Worm (Caenorhabditis elegans): ENCODE results near the gene der-2.
A peak's percentile ranks its signal among the peaks of the same experiment; 100 is the strongest.

der-2 gene

ce11 chrIII:7192942-7193665 lies 29.8 kb downstream of the der-2 start, which contains the start of gene mec-14:
TSS of gene mec-14 (minus strand) at chrIII:7192992.
- TF ChIP-seq ama-1 (optimal IDR thresholded peaks at IDR 0.05) = no peak
- no peak for TF ChIP-seq lin-29 (GFP tag; IDR thresholded peaks at IDR 0.05)
- TF ChIP-seq F44E2.7 (GFP tag; IDR thresholded peaks at IDR 0.05) = no peak
- TF ChIP-seq cey-2 (tag; optimal IDR thresholded peaks at IDR 0.05; ENCODE audit: borderline replicate concordance, insufficient read depth) = no peak
- TF ChIP-seq zip-2 (tag; optimal IDR thresholded peaks at IDR 0.05) = no peak
- no peak for TF ChIP-seq Y75B8A.6 (GFP tag; IDR thresholded peaks at IDR 0.05)

- no peak for TF ChIP-seq php-3 (GFP tag; IDR thresholded peaks at IDR 0.05)
- TF ChIP-seq madf-9 (GFP tag; conservative IDR thresholded peaks at IDR 0.05) = no peak
- TF ChIP-seq gei-8 (GFP tag; optimal IDR thresholded peaks at IDR 0.05) = no peak
- peak; percentile 82 for TF ChIP-seq dpl-1 (GFP tag; optimal IDR thresholded peaks at IDR 0.05)
- TF ChIP-seq dve-1 (tag; optimal IDR thresholded peaks at IDR 0.05; ENCODE audit: insufficient read depth) = peak; percentile 82
- TF ChIP-seq ZK546.5 (tag; optimal IDR thresholded peaks at IDR 0.05) = peak in 1 of 2 experiments; percentile 52
- no peak for TF ChIP-seq egl-27 (tag; optimal IDR thresholded peaks at IDR 0.05)
- TF ChIP-seq mes-2 (tag; optimal IDR thresholded peaks at IDR 0.05; ENCODE audit: poor library complexity, severe bottlenecking) = peak; percentile 92
- no peak for TF ChIP-seq Y5F2A.4 (GFP tag; optimal IDR thresholded peaks at IDR 0.05)
- TF ChIP-seq nhr-28 (tag; optimal IDR thresholded peaks at IDR 0.05) = peak; percentile 72
- no peak for TF ChIP-seq spr-3 (GFP tag; optimal IDR thresholded peaks at IDR 0.05)
- TF ChIP-seq nhr-77 (tag; optimal IDR thresholded peaks at IDR 0.05) = peak; percentile 64
- peak; percentile 43; the same call in 1 of the 2 replicates for TF ChIP-seq T26A8.4 (GFP tag; IDR thresholded peaks at IDR 0.05)
- peak; percentile 78 for TF ChIP-seq T20F7.1 (GFP tag; optimal IDR thresholded peaks at IDR 0.05)
- TF ChIP-seq nhr-41 (GFP tag; IDR thresholded peaks at IDR 0.05) = no peak
- TF ChIP-seq dmd-6 (GFP tag; IDR thresholded peaks at IDR 0.05) = peak; percentile 53; the same call in 1 of the 2 replicates
- no peak for TF ChIP-seq cey-2 (tag; optimal IDR thresholded peaks at IDR 0.05; ENCODE audit: borderline replicate concordance, insufficient read depth)
- TF ChIP-seq tra-1 (GFP tag; IDR thresholded peaks at IDR 0.05) = 0 out of 2 replicates have a peak, but pooled peaks have one; percentile 30
- no peak for TF ChIP-seq attf-4 (tag; optimal IDR thresholded peaks at IDR 0.05)
- TF ChIP-seq unc-62 (GFP tag; optimal IDR thresholded peaks at IDR 0.05 in 1 of 2) = peak in 1 of 2 experiments; percentile 77
- TF ChIP-seq unc-62 (tag; optimal IDR thresholded peaks at IDR 0.05) = no peak
- TF ChIP-seq lin-13 (GFP tag; optimal IDR thresholded peaks at IDR 0.05) = peak; percentile 58
- TF ChIP-seq hlh-30 (tag; optimal IDR thresholded peaks at IDR 0.05; ENCODE audit: insufficient read depth) = peak; percentile 77
- no peak for TF ChIP-seq Y48G9A.11 (GFP tag; IDR thresholded peaks at IDR 0.05)
- TF ChIP-seq dmd-9 (GFP tag; IDR thresholded peaks at IDR 0.05) = no peak
- TF ChIP-seq egl-43 (GFP tag; IDR thresholded peaks at IDR 0.05) = no peak
- TF ChIP-seq R02D3.7 (tag; optimal IDR thresholded peaks at IDR 0.05) = peak; percentile 84
- TF ChIP-seq hif-1 (tag; optimal IDR thresholded peaks at IDR 0.05) = peak in 1 of 2 experiments; percentile 63
- TF ChIP-seq mep-1 (tag; optimal IDR thresholded peaks at IDR 0.05) = peak; percentile 82
- no peak for TF ChIP-seq daf-8 (GFP tag; IDR thresholded peaks at IDR 0.05)
- TF ChIP-seq lin-15B (tag; optimal IDR thresholded peaks at IDR 0.05) = no peak
- TF ChIP-seq nhr-11 (tag; optimal IDR thresholded peaks at IDR 0.05) = peak; percentile 91
- no peak for TF ChIP-seq Y75B8A.6 (GFP tag; IDR thresholded peaks at IDR 0.05)
- TF ChIP-seq snpc-1.2 (GFP tag; IDR thresholded peaks at IDR 0.05) = no peak
- TF ChIP-seq lsy-2 (tag; optimal IDR thresholded peaks at IDR 0.05) = peak; percentile 9 to 92
- TF ChIP-seq arid-1 (GFP tag; conservative IDR thresholded peaks at IDR 0.05) = 0 out of 2 replicates have a peak, but pooled peaks have one; percentile 23
- TF ChIP-seq ctbp-1 (GFP tag; IDR thresholded peaks at IDR 0.05) = no peak
- TF ChIP-seq saeg-2 (GFP tag; IDR thresholded peaks at IDR 0.05) = no peak
- no peak for TF ChIP-seq lir-3 (tag; optimal IDR thresholded peaks at IDR 0.05)
- TF ChIP-seq nhr-6 (tag; optimal IDR thresholded peaks at IDR 0.05) = peak; percentile 77
- no peak for TF ChIP-seq daf-16 (GFP tag; optimal IDR thresholded peaks at IDR 0.05)
- TF ChIP-seq daf-16 (tag; optimal IDR thresholded peaks at IDR 0.05) = peak; percentile 16
- no peak for TF ChIP-seq ama-1 (optimal IDR thresholded peaks at IDR 0.05)
- TF ChIP-seq nhr-48 (tag; optimal IDR thresholded peaks at IDR 0.05) = peak; percentile 11
These were observed 33.3 kb downstream of the der-2 start, which contains the start of gene rps-21 for ce11 chrIII:7189581-7190128. TSS of gene rps-21 (minus strand) at chrIII:7189631.
